Worm (Caenorhabditis elegans) whole organism, L1 larva: ENCODE measurements around the gene cope-1.

Experiments used
- C34B4.2 ChIP-seq: sonication (generic microtip); optimal IDR thresholded peaks from 2 replicates; lab custom pipeline; 2017; ENCODE audit warnings: mild to moderate bottlenecking, missing genetic modification characterization, missing compliant biosample characterization
- Y116A8C.19 ChIP-seq: sonication (generic microtip); optimal IDR thresholded peaks from 2 replicates; lab custom pipeline; 2016; ENCODE audit warnings: missing compliant biosample characterization, missing genetic modification characterization, borderline replicate concordance
- aha-1 ChIP-seq: fragments of 150-350 bp; optimal IDR thresholded peaks from 2 replicates; lab custom pipeline; 2014; ENCODE audit warnings: missing biosample characterization, missing genetic modification characterization
- ama-1 ChIP-seq: fragments of 150-350 bp; optimal IDR thresholded peaks from 2 replicates; lab custom pipeline; 2014
- ceh-63 ChIP-seq: fragments of 200-800 bp; sonication (Bioruptor generic); optimal IDR thresholded peaks from 2 replicates; lab custom pipeline; 2018; ENCODE audit warnings: mild to moderate bottlenecking, missing genetic modification characterization, missing compliant biosample characterization
- ceh-8 ChIP-seq: fragments of 200-800 bp; sonication (Bioruptor generic); optimal IDR thresholded peaks from 2 replicates; lab custom pipeline; 2018; ENCODE audit warnings: mild to moderate bottlenecking, missing genetic modification characterization, moderate library complexity, missing compliant biosample characterization
- ceh-82 ChIP-seq, 3 experiments: fragments of 150-350 bp in 1 of 3; sonication (generic microtip) in 2 of 3; optimal IDR thresholded peaks; 2 replicates each; lab custom pipeline; 2014 to 2017; ENCODE audit warnings: missing biosample characterization in 3 of 3, missing genetic modification characterization in 3 of 3
- ceh-88 ChIP-seq: fragments of 200-800 bp; sonication (Bioruptor generic); IDR thresholded peaks from 2 replicates; pipeline ENCODE4 v1.3.6; 2022; ENCODE audit warnings: missing genetic modification characterization, missing compliant biosample characterization
- ces-1 ChIP-seq: fragments of 150-350 bp; optimal IDR thresholded peaks from 2 replicates; lab custom pipeline; 2014; ENCODE audit warnings: missing biosample characterization, missing genetic modification reagents, missing genetic modification characterization
- efl-1 ChIP-seq, 4 experiments: fragments of 150-350 bp; optimal IDR thresholded peaks in 3 of 4; peaks in 1 of 4; 1 replicate in 1 of 4; 2 replicates in 3 of 4; lab custom pipeline; 2014; ENCODE audit warnings: missing biosample characterization in 2 of 4, missing genetic modification characterization in 2 of 4, missing genetic modification reagents in 2 of 4
- efl-3 ChIP-seq: fragments of 200-800 bp; sonication (Bioruptor generic); optimal IDR thresholded peaks from 2 replicates; lab custom pipeline; 2018; ENCODE audit warnings: mild to moderate bottlenecking, missing genetic modification characterization, missing compliant biosample characterization
- egl-13 ChIP-seq: sonication (generic microtip); optimal IDR thresholded peaks from 2 replicates; lab custom pipeline; 2016; ENCODE audit warnings: missing genotype, missing genetic modification reagents, missing genetic modification characterization, missing compliant biosample characterization
- elt-3 ChIP-seq, 6 experiments: fragments of 150-350 bp in 1 of 6; sonication (generic microtip); optimal IDR thresholded peaks; 2 replicates each; lab custom pipeline; 2017 to 2018; ENCODE audit warnings: missing biosample characterization in 6 of 6, missing genetic modification characterization in 6 of 6, inconsistent platforms in 1 of 6
- ets-5 ChIP-seq: fragments of 200-800 bp; sonication (Bioruptor generic); IDR thresholded peaks from 2 replicates; pipeline ENCODE4 v1.3.6; 2022; ENCODE audit warnings: missing genetic modification characterization, missing compliant biosample characterization
- fkh-10 ChIP-seq: sonication (generic microtip); optimal IDR thresholded peaks from 2 replicates; lab custom pipeline; 2017; ENCODE audit warnings: missing biosample characterization, missing genetic modification reagents, missing genetic modification characterization
- fkh-4 ChIP-seq: sonication (generic microtip); optimal IDR thresholded peaks from 2 replicates; lab custom pipeline; 2016; ENCODE audit warnings: missing compliant biosample characterization, missing genetic modification characterization, borderline replicate concordance
- fos-1 ChIP-seq: fragments of 150-350 bp; optimal IDR thresholded peaks from 2 replicates; lab custom pipeline; 2014; ENCODE audit warnings: missing biosample characterization, missing genetic modification characterization
- hlh-17 ChIP-seq: fragments of 200-800 bp; sonication (Bioruptor generic); optimal IDR thresholded peaks from 2 replicates; lab custom pipeline; 2018; ENCODE audit warnings: missing genetic modification characterization, mild to moderate bottlenecking, missing compliant biosample characterization, moderate library complexity, borderline replicate concordance
- irx-1 ChIP-seq: sonication (generic microtip); optimal IDR thresholded peaks from 2 replicates; lab custom pipeline; 2016; ENCODE audit warnings: missing genetic modification characterization, missing compliant biosample characterization
- isw-1 ChIP-seq: fragments of 200-800 bp; sonication (Bioruptor generic); IDR thresholded peaks from 2 replicates; pipeline ENCODE4 v1.3.6; 2022; ENCODE audit warnings: missing genetic modification characterization, missing compliant biosample characterization
- jun-1 ChIP-seq: fragments of 150-350 bp; optimal IDR thresholded peaks from 2 replicates; lab custom pipeline; 2014; ENCODE audit warnings: missing biosample characterization, missing genetic modification reagents, missing genetic modification characterization
- lin-14 ChIP-seq: fragments of 200-800 bp; sonication (Bioruptor generic); optimal IDR thresholded peaks from 2 replicates; lab custom pipeline; 2018; ENCODE audit warnings: mild to moderate bottlenecking, missing genetic modification characterization, moderate library complexity, missing compliant biosample characterization
- lir-3 ChIP-seq: sonication (generic microtip); optimal IDR thresholded peaks from 2 replicates; lab custom pipeline; 2016; ENCODE audit warnings: mild to moderate bottlenecking, missing genetic modification characterization, moderate library complexity, missing compliant biosample characterization; ENCODE audit not compliant: poor library complexity
- mab-9 ChIP-seq: fragments of 200-800 bp; sonication (Bioruptor generic); IDR thresholded peaks from 2 replicates; pipeline ENCODE4 v1.3.6; 2022; ENCODE audit warnings: missing genetic modification reagents, missing genetic modification characterization, missing compliant biosample characterization
- mdl-1 ChIP-seq, 2 experiments: fragments of 150-350 bp; optimal IDR thresholded peaks; 2 replicates each; lab custom pipeline; 2014 to 2017; ENCODE audit warnings: missing biosample characterization in 2 of 2, missing genetic modification characterization in 2 of 2, inconsistent platforms in 1 of 2
- nhr-19 ChIP-seq: fragments of 200-800 bp; sonication (Bioruptor generic); conservative IDR thresholded peaks from 2 replicates; pipeline ENCODE4 v1.3.6; 2022; ENCODE audit warnings: missing genetic modification characterization, missing compliant biosample characterization
- nhr-237 ChIP-seq: fragments of 150-350 bp; optimal IDR thresholded peaks from 2 replicates; lab custom pipeline; 2014; ENCODE audit warnings: missing biosample characterization, missing genetic modification characterization
- nhr-28 ChIP-seq: fragments of 150-350 bp; optimal IDR thresholded peaks from 2 replicates; lab custom pipeline; 2014; ENCODE audit warnings: missing biosample characterization, missing genetic modification characterization
- nhr-47 ChIP-seq: sonication (generic microtip); optimal IDR thresholded peaks from 2 replicates; lab custom pipeline; 2016; ENCODE audit warnings: mild to moderate bottlenecking, missing genetic modification characterization, moderate library complexity, missing compliant biosample characterization
- nhr-77 ChIP-seq: fragments of 150-350 bp; optimal IDR thresholded peaks from 2 replicates; lab custom pipeline; 2014; ENCODE audit warnings: missing biosample characterization, missing genetic modification characterization
- nhr-84 ChIP-seq: sonication (generic microtip); optimal IDR thresholded peaks from 2 replicates; lab custom pipeline; 2017; ENCODE audit warnings: missing biosample characterization, missing genetic modification characterization
- nhr-85 ChIP-seq: sonication (generic microtip); peaks from one replicate; lab custom pipeline; 2016; ENCODE audit warnings: missing genetic modification characterization, inconsistent platforms, missing compliant biosample characterization
- pag-3 ChIP-seq: sonication (generic microtip); optimal IDR thresholded peaks from 2 replicates; lab custom pipeline; 2017; ENCODE audit warnings: missing genetic modification characterization, mild to moderate bottlenecking, missing compliant biosample characterization, antibody characterized with exemption, borderline replicate concordance; ENCODE audit not compliant: insufficient read depth
- pax-3 ChIP-seq: fragments of 200-800 bp; sonication (Bioruptor generic); optimal IDR thresholded peaks from 2 replicates; lab custom pipeline; 2018; ENCODE audit warnings: mild to moderate bottlenecking, missing genetic modification characterization, moderate library complexity, missing compliant biosample characterization
- pqm-1 ChIP-seq: sonication (generic microtip); optimal IDR thresholded peaks from 3 replicates; lab custom pipeline; 2017; ENCODE audit warnings: missing biosample characterization, missing genetic modification characterization
- rnt-1 ChIP-seq: sonication (generic microtip); optimal IDR thresholded peaks from 2 replicates; lab custom pipeline; 2016; ENCODE audit warnings: mild to moderate bottlenecking, missing genetic modification characterization, moderate library complexity, missing compliant biosample characterization
- skn-1 ChIP-seq: fragments of 150-350 bp; optimal IDR thresholded peaks from 2 replicates; lab custom pipeline; 2014; ENCODE audit warnings: missing biosample characterization, missing genetic modification characterization
- sox-4 ChIP-seq: sonication (generic microtip); optimal IDR thresholded peaks from 2 replicates; lab custom pipeline; 2016; ENCODE audit warnings: missing genetic modification characterization, missing compliant biosample characterization
- sup-37 ChIP-seq: fragments of 200-800 bp; sonication (Bioruptor generic); optimal IDR thresholded peaks from 2 replicates; lab custom pipeline; 2018; ENCODE audit warnings: mild to moderate bottlenecking, missing genetic modification characterization, missing compliant biosample characterization
- tbx-2 ChIP-seq: sonication (generic microtip); optimal IDR thresholded peaks from 2 replicates; lab custom pipeline; 2016; ENCODE audit warnings: missing genetic modification characterization, missing compliant biosample characterization
- tlp-1 ChIP-seq: fragments of 150-350 bp; optimal IDR thresholded peaks from 2 replicates; lab custom pipeline; 2014; ENCODE audit warnings: missing biosample characterization, missing genetic modification characterization
- unc-62 ChIP-seq: fragments of 150-350 bp; optimal IDR thresholded peaks from 2 replicates; lab custom pipeline; 2014; ENCODE audit warnings: missing biosample characterization, missing genetic modification reagents, missing genetic modification characterization
- unc-86 ChIP-seq: sonication (generic microtip); optimal IDR thresholded peaks from 2 replicates; lab custom pipeline; 2016; ENCODE audit warnings: missing genetic modification characterization, missing compliant biosample characterization
- vab-15 ChIP-seq: sonication (generic microtip); optimal IDR thresholded peaks from 2 replicates; lab custom pipeline; 2017; ENCODE audit warnings: missing genotype, mild to moderate bottlenecking, missing genetic modification characterization, missing compliant biosample characterization
- xbp-1 ChIP-seq: sonication (generic microtip); optimal IDR thresholded peaks from 2 replicates; lab custom pipeline; 2016; ENCODE audit warnings: missing genetic modification characterization, missing compliant biosample characterization
- zag-1 ChIP-seq: fragments of 150-350 bp; optimal IDR thresholded peaks from 2 replicates; lab custom pipeline; 2014; ENCODE audit warnings: missing biosample characterization, missing genetic modification characterization
- zip-4 ChIP-seq: fragments of 200-800 bp; sonication (Bioruptor generic); optimal IDR thresholded peaks from 2 replicates; lab custom pipeline; 2018; ENCODE audit warnings: mild to moderate bottlenecking, missing genetic modification characterization, moderate library complexity, missing compliant biosample characterization
- ztf-11 ChIP-seq, 2 experiments: sonication (generic microtip); optimal IDR thresholded peaks; 2 replicates each; lab custom pipeline; 2016 to 2017; ENCODE audit warnings: missing genetic modification characterization in 2 of 2, missing biosample characterization in 1 of 2, missing compliant biosample characterization in 1 of 2

cope-1 gene

ce11 chrIII:13435570-13435969 lies 9.5 kb downstream of the cope-1 start, which contains the start of gene F45G2.8:
Gene F45G2.8, minus strand, starts transcription at chrIII:13435670.
- TF ChIP-seq jun-1 (tag; lab: Kevin White, UChicago) (no peak), lir-3 (tag; lab: Kevin White, UChicago) (no peak), efl-3 (GFP tag; lab: Kevin White, UChicago) (no peak)

- TF ChIP-seq pax-3 (tag; lab: Kevin White, UChicago) (no peak), fkh-10 (GFP tag; lab: Kevin White, UChicago) (no peak), isw-1 (GFP tag; lab: Robert Waterston, UW) (no peak), pag-3 (no peak), sup-37 (GFP tag; lab: Kevin White, UChicago) (no peak), pqm-1 (tag; lab: Kevin White, UChicago) (no peak), efl-3 (GFP tag; lab: Kevin White, UChicago) (no peak), ztf-11 (tag; optimal IDR thresholded peaks at IDR 0.05; lab: Kevin White, UChicago) (no peak), unc-62 (no peak), skn-1 (tag; lab: Kevin White, UChicago) (no peak), mab-9 (no peak), nhr-84 (tag; lab: Kevin White, UChicago) (no peak), nhr-28 (tag; lab: Kevin White, UChicago) (no peak), zip-4 (GFP tag; lab: Kevin White, UChicago) (no peak), nhr-47 (no peak)
Observed at ce11 chrIII:13436843-13437242, 10.8 kb downstream of the cope-1 start, which contains the start of gene F45G2.9. Gene F45G2.9, minus strand, starts transcription at chrIII:13436943.

ce11 chrIII:13439415-13439814 lies 13.4 kb downstream of the cope-1 start, which contains the start of gene ciao-2B:
Gene ciao-2B, minus strand, starts transcription at chrIII:13439544.
- TF ChIP-seq aha-1 (tag; lab: Kevin White, UChicago) (no peak), unc-62 (no peak), ces-1 (GFP tag; lab: Kevin White, UChicago) (no peak), elt-3 (tag; optimal IDR thresholded peaks at IDR 0.05; lab: Kevin White, UChicago) (no peak), nhr-85 (tag; lab: Kevin White, UChicago) (peak; percentile 66), sox-4 (tag; lab: Kevin White, UChicago) (peak; percentile 6), ets-5 (GFP tag; lab: Robert Waterston, UW) (no peak), ceh-82 (tag; optimal IDR thresholded peaks at IDR 0.05; lab: Kevin White, UChicago) (peak in 1 of 3 experiments; percentile 35), fkh-4 (tag; lab: Kevin White, UChicago) (peak; percentile 5), irx-1 (tag; lab: Kevin White, UChicago) (peak; percentile 55), egl-13 (tag; lab: Kevin White, UChicago) (peak; percentile 15), ceh-88 (GFP tag; lab: Robert Waterston, UW) (no peak), lin-14 (GFP tag; lab: Kevin White, UChicago) (no peak), lir-3 (tag; lab: Kevin White, UChicago) (peak; percentile 76), tbx-2 (tag; lab: Kevin White, UChicago) (peak; percentile 59), efl-1 (optimal IDR thresholded peaks at IDR 0.05; lab: Kevin White, UChicago) (peak; percentile 25 to 88), efl-1 (GFP tag; optimal IDR thresholded peaks at IDR 0.05 in 1 of 2; lab: Kevin White, UChicago) (peak; percentile 91 to 99), hlh-17 (no peak), ceh-8 (no peak), nhr-77 (no peak), ama-1 (no peak), mdl-1 (tag; optimal IDR thresholded peaks at IDR 0.05; lab: Kevin White, UChicago) (no peak), Y116A8C.19 (tag; lab: Kevin White, UChicago) (no peak), nhr-19 (no peak), C34B4.2 (no peak), nhr-28 (tag; lab: Kevin White, UChicago) (no peak), nhr-237 (tag; lab: Kevin White, UChicago) (no peak), nhr-47 (peak; percentile 70), ceh-63 (GFP tag; lab: Kevin White, UChicago) (no peak), rnt-1 (tag; lab: Kevin White, UChicago) (no peak), unc-86 (tag; lab: Kevin White, UChicago) (no peak), tlp-1 (tag; lab: Kevin White, UChicago) (no peak), fos-1 (tag; lab: Kevin White, UChicago) (no peak), xbp-1 (tag; lab: Kevin White, UChicago) (peak; percentile 19), zag-1 (tag; lab: Kevin White, UChicago) (no peak), vab-15 (tag; lab: Kevin White, UChicago) (no peak)
